Worm (Caenorhabditis elegans) whole organism, L1 larva: ENCODE data around the gene mcp-1.

Experiments used
- C04F5.9 ChIP-seq: sonication (generic microtip); optimal IDR thresholded peaks from 2 replicates; lab custom pipeline; 2016; ENCODE audit warnings: missing genetic modification characterization, missing compliant biosample characterization
- C16A3.4 ChIP-seq: fragments of 150-350 bp; optimal IDR thresholded peaks from 2 replicates; lab custom pipeline; 2014; ENCODE audit warnings: missing biosample characterization, missing genetic modification characterization
- C34B4.2 ChIP-seq: sonication (generic microtip); optimal IDR thresholded peaks from 2 replicates; lab custom pipeline; 2017; ENCODE audit warnings: mild to moderate bottlenecking, missing genetic modification characterization, missing compliant biosample characterization
- Y116A8C.19 ChIP-seq: sonication (generic microtip); optimal IDR thresholded peaks from 2 replicates; lab custom pipeline; 2016; ENCODE audit warnings: missing compliant biosample characterization, missing genetic modification characterization, borderline replicate concordance
- alr-1 ChIP-seq: fragments of 200-800 bp; sonication (Bioruptor generic); optimal IDR thresholded peaks from 2 replicates; lab custom pipeline; 2018; ENCODE audit warnings: borderline replicate concordance, mild to moderate bottlenecking, missing genetic modification characterization, missing compliant biosample characterization
- ama-1 ChIP-seq: fragments of 150-350 bp; optimal IDR thresholded peaks from 2 replicates; lab custom pipeline; 2014
- blmp-1 ChIP-seq: fragments of 150-350 bp; optimal IDR thresholded peaks from 2 replicates; lab custom pipeline; 2014; ENCODE audit warnings: missing biosample characterization, missing genetic modification characterization
- ceh-8 ChIP-seq: fragments of 200-800 bp; sonication (Bioruptor generic); optimal IDR thresholded peaks from 2 replicates; lab custom pipeline; 2018; ENCODE audit warnings: mild to moderate bottlenecking, missing genetic modification characterization, moderate library complexity, missing compliant biosample characterization
- efl-1 ChIP-seq, 4 experiments: fragments of 150-350 bp; optimal IDR thresholded peaks in 3 of 4; peaks in 1 of 4; 1 replicate in 1 of 4; 2 replicates in 3 of 4; lab custom pipeline; 2014; ENCODE audit warnings: missing biosample characterization in 2 of 4, missing genetic modification characterization in 2 of 4, missing genetic modification reagents in 2 of 4
- efl-3 ChIP-seq: fragments of 200-800 bp; sonication (Bioruptor generic); optimal IDR thresholded peaks from 2 replicates; lab custom pipeline; 2018; ENCODE audit warnings: mild to moderate bottlenecking, missing genetic modification characterization, missing compliant biosample characterization
- egl-13 ChIP-seq: sonication (generic microtip); optimal IDR thresholded peaks from 2 replicates; lab custom pipeline; 2016; ENCODE audit warnings: missing genotype, missing genetic modification reagents, missing genetic modification characterization, missing compliant biosample characterization
- fos-1 ChIP-seq: fragments of 150-350 bp; optimal IDR thresholded peaks from 2 replicates; lab custom pipeline; 2014; ENCODE audit warnings: missing biosample characterization, missing genetic modification characterization
- grh-1 ChIP-seq: fragments of 200-800 bp; sonication (Bioruptor generic); IDR thresholded peaks from 2 replicates; pipeline ENCODE4 v1.3.6; 2022; ENCODE audit warnings: missing genetic modification reagents, missing genetic modification characterization, missing compliant biosample characterization
- hlh-17 ChIP-seq: fragments of 200-800 bp; sonication (Bioruptor generic); optimal IDR thresholded peaks from 2 replicates; lab custom pipeline; 2018; ENCODE audit warnings: missing genetic modification characterization, mild to moderate bottlenecking, missing compliant biosample characterization, moderate library complexity, borderline replicate concordance
- hpl-2 ChIP-seq: fragments of 150-350 bp; optimal IDR thresholded peaks from 2 replicates; lab custom pipeline; 2014; ENCODE audit warnings: missing biosample characterization, missing genetic modification reagents, missing genetic modification characterization
- isw-1 ChIP-seq: fragments of 200-800 bp; sonication (Bioruptor generic); IDR thresholded peaks from 2 replicates; pipeline ENCODE4 v1.3.6; 2022; ENCODE audit warnings: missing genetic modification characterization, missing compliant biosample characterization
- lin-13 ChIP-seq: fragments of 150-350 bp; optimal IDR thresholded peaks from 2 replicates; lab custom pipeline; 2014; ENCODE audit warnings: missing biosample characterization, missing genetic modification reagents, missing genetic modification characterization
- lin-35 ChIP-seq, 2 experiments: fragments of 150-350 bp; optimal IDR thresholded peaks; 2 replicates each; lab custom pipeline; 2014; ENCODE audit warnings: missing biosample characterization in 2 of 2, missing genetic modification characterization in 2 of 2, missing genetic modification reagents in 2 of 2
- lin-39 ChIP-seq: fragments of 150-350 bp; optimal IDR thresholded peaks from 2 replicates; lab custom pipeline; 2014; ENCODE audit warnings: missing biosample characterization, missing genetic modification reagents, missing genetic modification characterization
- lsy-2 ChIP-seq, 2 experiments: fragments of 150-350 bp; optimal IDR thresholded peaks; 2 replicates each; lab custom pipeline; 2014; ENCODE audit warnings: missing biosample characterization in 2 of 2, missing genetic modification characterization in 2 of 2
- mdl-1 ChIP-seq, 2 experiments: fragments of 150-350 bp; optimal IDR thresholded peaks; 2 replicates each; lab custom pipeline; 2014 to 2017; ENCODE audit warnings: missing biosample characterization in 2 of 2, missing genetic modification characterization in 2 of 2, inconsistent platforms in 1 of 2
- mep-1 ChIP-seq: fragments of 150-350 bp; optimal IDR thresholded peaks from 2 replicates; lab custom pipeline; 2014; ENCODE audit warnings: missing biosample characterization, missing genetic modification characterization
- nhr-20 ChIP-seq: sonication (generic microtip); optimal IDR thresholded peaks from 2 replicates; lab custom pipeline; 2016; ENCODE audit warnings: mild to moderate bottlenecking, missing genetic modification characterization, missing compliant biosample characterization
- nhr-28 ChIP-seq: fragments of 150-350 bp; optimal IDR thresholded peaks from 2 replicates; lab custom pipeline; 2014; ENCODE audit warnings: missing biosample characterization, missing genetic modification characterization
- nhr-71 ChIP-seq: sonication (generic microtip); optimal IDR thresholded peaks from 2 replicates; lab custom pipeline; 2016; ENCODE audit warnings: mild to moderate bottlenecking, missing genetic modification characterization, moderate library complexity, missing compliant biosample characterization
- nhr-77 ChIP-seq: fragments of 150-350 bp; optimal IDR thresholded peaks from 2 replicates; lab custom pipeline; 2014; ENCODE audit warnings: missing biosample characterization, missing genetic modification characterization
- nhr-85 ChIP-seq: sonication (generic microtip); peaks from one replicate; lab custom pipeline; 2016; ENCODE audit warnings: missing genetic modification characterization, inconsistent platforms, missing compliant biosample characterization
- nhr-90 ChIP-seq: sonication (generic microtip); optimal IDR thresholded peaks from 2 replicates; lab custom pipeline; 2016; ENCODE audit warnings: mild to moderate bottlenecking, missing genetic modification characterization, missing compliant biosample characterization; ENCODE audit not compliant: poor library complexity
- pag-3 ChIP-seq: sonication (generic microtip); optimal IDR thresholded peaks from 2 replicates; lab custom pipeline; 2017; ENCODE audit warnings: missing genetic modification characterization, mild to moderate bottlenecking, missing compliant biosample characterization, antibody characterized with exemption, borderline replicate concordance; ENCODE audit not compliant: insufficient read depth
- pqm-1 ChIP-seq: sonication (generic microtip); optimal IDR thresholded peaks from 3 replicates; lab custom pipeline; 2017; ENCODE audit warnings: missing biosample characterization, missing genetic modification characterization
- rnt-1 ChIP-seq: sonication (generic microtip); optimal IDR thresholded peaks from 2 replicates; lab custom pipeline; 2016; ENCODE audit warnings: mild to moderate bottlenecking, missing genetic modification characterization, moderate library complexity, missing compliant biosample characterization
- snu-23 ChIP-seq: sonication (generic microtip); optimal IDR thresholded peaks from 2 replicates; lab custom pipeline; 2016; ENCODE audit warnings: missing genetic modification characterization, missing compliant biosample characterization
- tbx-2 ChIP-seq: sonication (generic microtip); optimal IDR thresholded peaks from 2 replicates; lab custom pipeline; 2016; ENCODE audit warnings: missing genetic modification characterization, missing compliant biosample characterization
- xbp-1 ChIP-seq: sonication (generic microtip); optimal IDR thresholded peaks from 2 replicates; lab custom pipeline; 2016; ENCODE audit warnings: missing genetic modification characterization, missing compliant biosample characterization
- ztf-11 ChIP-seq, 2 experiments: sonication (generic microtip); optimal IDR thresholded peaks; 2 replicates each; lab custom pipeline; 2016 to 2017; ENCODE audit warnings: missing genetic modification characterization in 2 of 2, missing biosample characterization in 1 of 2, missing compliant biosample characterization in 1 of 2
- ztf-4 ChIP-seq: fragments of 150-350 bp; optimal IDR thresholded peaks from 2 replicates; lab custom pipeline; 2014; ENCODE audit warnings: missing biosample characterization, missing genetic modification characterization

Gene mcp-1

DNA sequence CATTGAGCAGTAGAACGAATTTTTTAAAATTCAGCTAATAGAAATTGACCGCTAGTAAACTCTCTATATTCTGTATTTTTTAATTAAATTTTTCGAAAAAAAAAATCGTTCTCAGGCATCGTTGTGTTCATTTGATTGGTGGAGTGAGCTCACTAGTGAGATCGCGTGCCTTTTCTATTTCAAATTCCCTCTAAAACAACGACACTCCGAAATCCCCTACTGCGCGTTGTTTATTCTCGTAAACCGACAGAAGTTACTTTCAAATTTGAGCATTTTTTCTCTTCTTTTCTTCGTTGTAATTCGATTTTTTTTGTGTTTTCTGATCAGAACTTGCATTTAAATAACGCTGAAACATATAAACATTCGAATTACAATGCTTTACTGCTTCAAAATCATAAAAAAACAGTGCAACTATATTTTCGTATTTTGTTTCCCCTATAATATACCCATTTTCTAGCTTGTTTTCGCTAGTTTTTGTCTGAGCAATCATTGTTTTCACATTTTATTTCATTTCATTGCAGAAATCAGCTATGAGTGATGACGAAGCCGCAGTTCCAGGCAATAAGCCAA, 22.0 kb upstream of the mcp-1 start, which contains the start of gene syf-3 (continued):
- no peak for TF ChIP-seq pqm-1 (tag; lab: Kevin White, UChicago)
- peak; percentile 49 for TF ChIP-seq nhr-20 (tag; lab: Kevin White, UChicago)
- peak; percentile 61 for TF ChIP-seq tbx-2 (tag; lab: Kevin White, UChicago)
- peak; percentile 3 for TF ChIP-seq C04F5.9 (tag; lab: Kevin White, UChicago)
- peak; percentile 67 for TF ChIP-seq mep-1
- no peak for TF ChIP-seq efl-3 (GFP tag; lab: Kevin White, UChicago)
- TF ChIP-seq hpl-2 (GFP tag; lab: Kevin White, UChicago): no peak
- TF ChIP-seq snu-23 (GFP tag; lab: Kevin White, UChicago): peak; percentile 73
- TF ChIP-seq ceh-8 (GFP tag; lab: Kevin White, UChicago): no peak
- peak; percentile 18 for TF ChIP-seq C16A3.4 (tag; lab: Kevin White, UChicago)
- no peak for TF ChIP-seq alr-1 (tag; lab: Kevin White, UChicago)
- TF ChIP-seq C34B4.2 (tag; lab: Kevin White, UChicago): no peak
- peak; percentile 77 for TF ChIP-seq xbp-1 (tag; lab: Kevin White, UChicago)
- TF ChIP-seq hlh-17: no peak
- peak; percentile 99 to 100 for TF ChIP-seq efl-1 (optimal IDR thresholded peaks at IDR 0.05; lab: Kevin White, UChicago)
- peak; percentile 100 for TF ChIP-seq efl-1 (GFP tag; optimal IDR thresholded peaks at IDR 0.05 in 1 of 2; lab: Kevin White, UChicago)
- TF ChIP-seq lin-13 (GFP tag; lab: Kevin White, UChicago): no peak
- peak; percentile 99 to 100 for TF ChIP-seq lin-35 (GFP tag; optimal IDR thresholded peaks at IDR 0.05; lab: Kevin White, UChicago)
- TF ChIP-seq lsy-2 (tag; optimal IDR thresholded peaks at IDR 0.05; lab: Kevin White, UChicago): peak; percentile 72 to 78
- TF ChIP-seq ztf-11 (tag; optimal IDR thresholded peaks at IDR 0.05; lab: Kevin White, UChicago): no peak
- no peak for TF ChIP-seq pag-3
- peak; percentile 36 for TF ChIP-seq fos-1 (tag; lab: Kevin White, UChicago)
- TF ChIP-seq mdl-1 (tag; optimal IDR thresholded peaks at IDR 0.05; lab: Kevin White, UChicago): peak in 1 of 2 experiments; percentile 44
- TF ChIP-seq isw-1 (GFP tag; lab: Robert Waterston, UW): peak; percentile 42
- TF ChIP-seq nhr-28 (tag; lab: Kevin White, UChicago): no peak
- TF ChIP-seq egl-13 (tag; lab: Kevin White, UChicago): no peak
- peak; percentile 76 for TF ChIP-seq nhr-71 (tag; lab: Kevin White, UChicago)
- peak; percentile 62 for TF ChIP-seq lin-39 (tag; lab: Kevin White, UChicago)
- TF ChIP-seq ztf-4 (tag; lab: Kevin White, UChicago): no peak
- peak; percentile 59 for TF ChIP-seq nhr-90 (tag; lab: Kevin White, UChicago)
- TF ChIP-seq rnt-1 (tag; lab: Kevin White, UChicago): peak; percentile 87

DNA sequence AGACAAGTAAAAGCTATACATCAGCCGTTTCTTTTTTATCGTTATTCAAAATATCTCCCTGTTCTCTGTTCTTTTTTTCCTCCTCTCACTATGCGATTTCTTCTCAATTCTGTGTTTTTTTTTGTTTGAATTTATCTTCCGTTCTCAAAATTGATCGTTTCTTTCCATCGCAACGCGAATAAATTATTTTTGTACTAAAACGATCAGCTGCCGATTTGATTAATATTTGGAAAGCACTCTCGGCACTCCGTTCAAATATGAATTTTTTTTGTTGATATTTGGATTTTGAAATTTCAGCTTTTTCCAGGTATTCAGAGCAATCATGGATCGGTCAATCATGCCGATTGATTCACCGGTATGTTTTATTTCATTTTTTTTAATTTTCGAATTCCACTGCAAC, 18.4 kb upstream of the mcp-1 start, which contains the start of gene pst-1:
TSS of gene pst-1 (plus strand) at position 301 of the 400 bp plus-strand sequence.
- TF ChIP-seq nhr-77 (tag; lab: Kevin White, UChicago) (no peak), Y116A8C.19 (tag; lab: Kevin White, UChicago) (no peak), nhr-28 (tag; lab: Kevin White, UChicago) (no peak), ztf-11 (tag; optimal IDR thresholded peaks at IDR 0.05; lab: Kevin White, UChicago) (no peak), grh-1 (GFP tag; lab: Robert Waterston, UW) (no peak), ama-1 (lab: Kevin White, UChicago) (no peak)

DNA sequence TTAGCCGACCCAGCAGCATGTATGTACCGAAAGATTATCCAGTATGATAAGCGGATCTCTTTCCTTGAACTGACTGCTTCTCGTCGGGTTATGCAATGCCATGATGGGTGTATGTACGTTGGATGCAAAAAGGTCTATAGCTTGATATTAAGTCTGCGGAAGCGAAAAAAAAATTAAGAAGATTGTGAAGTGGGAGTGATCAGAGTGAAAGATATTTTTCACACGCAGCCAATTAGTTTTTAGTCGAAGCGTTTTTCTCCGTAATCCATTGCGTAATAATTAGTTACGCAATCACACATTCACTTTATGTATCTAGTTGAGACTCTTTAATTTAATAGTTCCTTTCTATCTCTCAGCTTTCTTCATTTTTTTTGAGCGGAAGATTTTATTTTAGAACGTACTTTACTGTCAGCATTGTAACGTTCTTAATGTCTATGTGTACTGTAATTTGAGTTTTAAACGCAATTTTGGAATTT, 11.9 kb upstream of the mcp-1 start:
- TF ChIP-seq nhr-85 (tag; lab: Kevin White, UChicago): no peak
- peak; percentile 26 for TF ChIP-seq blmp-1 (tag; lab: Kevin White, UChicago)
- TF ChIP-seq, all 84 proteins: peak for 1
